Worm (Caenorhabditis elegans) whole organism, mixed stage, embryonic: ENCODE data around the gene igdb-2.

Experiments used
- ceh-43 ChIP-seq: fragments of 200-800 bp; sonication (Bioruptor generic); optimal IDR thresholded peaks from 2 replicates; lab custom pipeline; 2018; ENCODE audit warnings: mild to moderate bottlenecking, missing genetic modification characterization, moderate library complexity, missing compliant biosample characterization
- nhr-28 ChIP-seq: fragments of 150-350 bp; optimal IDR thresholded peaks from 2 replicates; lab custom pipeline; 2014; ENCODE audit warnings: missing biosample characterization, missing genetic modification characterization
- nhr-76 ChIP-seq: sonication (generic microtip); optimal IDR thresholded peaks from 2 replicates; lab custom pipeline; 2017; ENCODE audit warnings: missing biosample characterization, missing genetic modification characterization
- pha-4 ChIP-seq: fragments of 150-350 bp; optimal IDR thresholded peaks from 2 replicates; lab custom pipeline; 2018; ENCODE audit warnings: missing biosample characterization, missing genetic modification reagents, missing genetic modification characterization
- unc-62 ChIP-seq: fragments of 150-350 bp; optimal IDR thresholded peaks from 2 replicates; lab custom pipeline; 2014; ENCODE audit warnings: missing biosample characterization, missing genetic modification reagents, missing genetic modification characterization

DNA sequence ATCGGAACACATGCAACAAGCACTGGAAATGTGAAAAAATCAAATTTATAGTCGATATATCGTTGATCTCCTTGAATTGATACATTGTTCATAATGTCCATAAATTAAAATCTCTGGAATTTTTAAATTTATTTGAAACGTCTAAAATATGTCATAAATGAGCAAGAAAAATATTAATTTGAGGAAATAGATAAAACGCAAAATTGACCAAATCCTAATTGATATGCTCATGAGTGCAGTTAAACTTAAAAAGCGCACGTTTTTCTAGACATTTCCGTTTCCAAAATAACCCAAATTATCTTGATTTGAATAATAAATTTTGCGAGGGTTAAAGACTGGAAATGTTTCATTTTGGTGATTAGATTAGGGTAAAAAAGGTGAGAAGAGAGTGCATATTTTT is 54.1 kb downstream of the igdb-2 start, which contains the start of gene sru-13:
- TF ChIP-seq nhr-28 (no peak), pha-4 (tag; lab: Kevin White, UChicago) (no peak), ceh-43 (no peak), nhr-76 (tag; lab: Kevin White, UChicago) (no peak), unc-62 (GFP tag; lab: Kevin White, UChicago) (no peak)
